Fruit fly (Drosophila melanogaster): Measurements from ENCODE around the gene rdgA.

The rdgA gene

dm6 chrX:9042457-9043045, 135.7 kb downstream of the rdgA start (continued):
- TF ChIP-seq btn (GFP tag; optimal IDR thresholded peaks at IDR 0.05) (no peak), cwo (GFP tag; optimal IDR thresholded peaks at IDR 0.05) (no peak), D19B (GFP tag; optimal IDR thresholded peaks at IDR 0.05) (no peak), CG2202 (tag; optimal IDR thresholded peaks at IDR 0.05) (no peak), gcm (GFP tag; optimal IDR thresholded peaks at IDR 0.05) (no peak), Fer3 (tag; optimal IDR thresholded peaks at IDR 0.05) (no peak), Sox102F (GFP tag; optimal IDR thresholded peaks at IDR 0.05) (peak; percentile 36), CG4360 (GFP tag; IDR thresholded peaks at IDR 0.05) (peak; percentile 57), CG34224 (GFP tag; IDR thresholded peaks at IDR 0.05; ENCODE audit: partially characterized antibody) (peak; percentile 24; the same call in 1 of the 3 replicates), wek (GFP tag; optimal IDR thresholded peaks at IDR 0.05) (no peak), CG34422 (GFP tag; IDR thresholded peaks at IDR 0.05) (no peak), CG31224 (GFP tag; IDR thresholded peaks at IDR 0.05) (0 out of 2 replicates have a peak, but pooled peaks have one; percentile 22), CG13624 (GFP tag; optimal IDR thresholded peaks at IDR 0.05) (no peak), CG12391 (tag; optimal IDR thresholded peaks at IDR 0.05) (peak; percentile 42), CG17912 (GFP tag; optimal IDR thresholded peaks at IDR 0.05) (peak; percentile 17), Sin3A (optimal IDR thresholded peaks at IDR 0.05) (no peak), CG3281 (GFP tag; optimal IDR thresholded peaks at IDR 0.05) (no peak), CG14667 (GFP tag; IDR thresholded peaks at IDR 0.05) (no peak), eyg (GFP tag; optimal IDR thresholded peaks at IDR 0.05) (no peak), CG32772 (GFP tag; IDR thresholded peaks at IDR 0.05) (no peak), kah (GFP tag; optimal IDR thresholded peaks at IDR 0.05) (no peak), Dek (tag; optimal IDR thresholded peaks at IDR 0.05) (no peak), cas (GFP tag; IDR thresholded peaks at IDR 0.05) (no peak), org-1 (GFP tag; optimal IDR thresholded peaks at IDR 0.05) (no peak), oc (tag; optimal IDR thresholded peaks at IDR 0.05) (no peak), grau (tag; optimal IDR thresholded peaks at IDR 0.05) (peak; percentile 36), CG15073 (GFP tag; optimal IDR thresholded peaks at IDR 0.05) (no peak), vnd (GFP tag; IDR thresholded peaks at IDR 0.05; ENCODE audit: partially characterized antibody) (0 out of 3 replicates have a peak, but pooled peaks have one; percentile 13), pho (GFP tag; optimal IDR thresholded peaks at IDR 0.05) (no peak), CG3163 (GFP tag; optimal IDR thresholded peaks at IDR 0.05) (no peak), CG10321 (GFP tag; IDR thresholded peaks at IDR 0.05) (peak; percentile 65; the same call in 1 of the 2 replicates), fu2 (GFP tag; optimal IDR thresholded peaks at IDR 0.05) (no peak), CG8359 (GFP tag; optimal IDR thresholded peaks at IDR 0.05; ENCODE audit: borderline replicate concordance) (no peak), CG12155 (GFP tag; optimal IDR thresholded peaks at IDR 0.05) (no peak), Side (GFP tag; optimal IDR thresholded peaks at IDR 0.05) (no peak), slou (GFP tag; optimal IDR thresholded peaks at IDR 0.05) (no peak), bowl (GFP tag; IDR thresholded peaks at IDR 0.05) (no peak), Rfx (GFP tag; IDR thresholded peaks at IDR 0.05) (peak; percentile 7; the same call in 1 of the 2 replicates), gcm2 (GFP tag; optimal IDR thresholded peaks at IDR 0.05) (no peak), Tbp (GFP tag; optimal IDR thresholded peaks at IDR 0.05) (peak; percentile 54), ewg (GFP tag; optimal IDR thresholded peaks at IDR 0.05) (no peak), tx (GFP tag; optimal IDR thresholded peaks at IDR 0.05) (no peak), Spps (tag; optimal IDR thresholded peaks at IDR 0.05) (no peak), Oaz (GFP tag; IDR thresholded peaks at IDR 0.05) (no peak), Scr (GFP tag; IDR thresholded peaks at IDR 0.05; ENCODE audit: partially characterized antibody) (peak; percentile 40; the same call in 1 of the 2 replicates), Hr39 (optimal IDR thresholded peaks at IDR 0.05) (no peak), az2 (GFP tag; optimal IDR thresholded peaks at IDR 0.05) (peak; percentile 17), Dad (GFP tag; optimal IDR thresholded peaks at IDR 0.05) (no peak), mam (GFP tag; optimal IDR thresholded peaks at IDR 0.05) (no peak), wdn (GFP tag; IDR thresholded peaks at IDR 0.05) (no peak), NFAT (GFP tag; IDR thresholded peaks at IDR 0.05) (no peak), Dbx (GFP tag; IDR thresholded peaks at IDR 0.05) (no peak; the same call in 2 of the 3 replicates)

Measured in whole organism, embryonic.